Worm (Caenorhabditis elegans) whole organism, early embryonic: Measurements from ENCODE around the gene F16H6.4.

Experiments
- B0310.2 ChIP-seq: sonication (generic microtip); optimal IDR thresholded peaks from 2 replicates; lab custom pipeline; 2016; ENCODE audit warnings: mild to moderate bottlenecking, missing genetic modification characterization, missing compliant biosample characterization
- F13C5.2 ChIP-seq: sonication (generic microtip); optimal IDR thresholded peaks from 2 replicates; lab custom pipeline; 2017; ENCODE audit warnings: mild to moderate bottlenecking, missing genetic modification characterization, inconsistent platforms, missing compliant biosample characterization
- aly-1 ChIP-seq: sonication (generic microtip); optimal IDR thresholded peaks from 2 replicates; lab custom pipeline; 2016; ENCODE audit warnings: missing genetic modification characterization, missing compliant biosample characterization
- ama-1 ChIP-seq: fragments of 150-350 bp; optimal IDR thresholded peaks from 2 replicates; lab custom pipeline; 2014
- ceh-13 ChIP-seq: fragments of 200-800 bp; sonication (Bioruptor generic); optimal IDR thresholded peaks from 2 replicates; lab custom pipeline; 2018; ENCODE audit warnings: mild to moderate bottlenecking, missing genetic modification characterization, missing compliant biosample characterization
- ceh-36 ChIP-seq: sonication (generic microtip); optimal IDR thresholded peaks from 2 replicates; lab custom pipeline; 2016; ENCODE audit warnings: missing genetic modification characterization, inconsistent platforms, missing compliant biosample characterization
- ets-7 ChIP-seq: sonication (generic microtip); optimal IDR thresholded peaks from 2 replicates; lab custom pipeline; 2016; ENCODE audit warnings: missing genotype, missing genetic modification characterization, missing compliant biosample characterization
- flt-1 ChIP-seq: fragments of 200-800 bp; sonication (Bioruptor generic); IDR thresholded peaks from 2 replicates; pipeline ENCODE4 v1.3.6; 2022; ENCODE audit warnings: missing genetic modification characterization, missing compliant biosample characterization
- hmbx-1 ChIP-seq: sonication (generic microtip); optimal IDR thresholded peaks from 2 replicates; lab custom pipeline; 2016; ENCODE audit warnings: mild to moderate bottlenecking, missing genetic modification characterization, missing compliant biosample characterization
- hmg-4 ChIP-seq: fragments of 200-800 bp; sonication (Bioruptor generic); optimal IDR thresholded peaks from 2 replicates; lab custom pipeline; 2018; ENCODE audit warnings: mild to moderate bottlenecking, missing genetic modification characterization, missing compliant biosample characterization
- hnd-1 ChIP-seq: sonication (generic microtip); optimal IDR thresholded peaks from 2 replicates; lab custom pipeline; 2016; ENCODE audit warnings: missing genetic modification characterization, missing compliant biosample characterization
- pes-1 ChIP-seq: fragments of 200-800 bp; sonication (Bioruptor generic); IDR thresholded peaks from 2 replicates; pipeline ENCODE4 v1.3.6; 2022; ENCODE audit warnings: missing genetic modification reagents, missing genetic modification characterization, missing compliant biosample characterization
- scrt-1 ChIP-seq: fragments of 200-800 bp; sonication (Bioruptor generic); IDR thresholded peaks from 2 replicates; pipeline ENCODE4 v1.3.6; 2022; ENCODE audit warnings: missing genetic modification characterization, missing compliant biosample characterization
- sea-1 ChIP-seq: fragments of 200-800 bp; sonication (Bioruptor generic); conservative IDR thresholded peaks from 2 replicates; pipeline ENCODE4 v1.3.6; 2022; ENCODE audit warnings: missing genetic modification characterization, missing compliant biosample characterization
- tbx-11 ChIP-seq: fragments of 200-800 bp; sonication (Bioruptor generic); IDR thresholded peaks from 2 replicates; pipeline ENCODE4 v1.3.6; 2022; ENCODE audit warnings: missing genetic modification characterization, missing compliant biosample characterization
- tbx-37 ChIP-seq: fragments of 200-800 bp; sonication (Bioruptor generic); conservative IDR thresholded peaks from 2 replicates; pipeline ENCODE4 v1.3.6; 2022; ENCODE audit warnings: missing genetic modification reagents, missing genetic modification characterization, missing compliant biosample characterization
- tra-4 ChIP-seq: sonication (generic microtip); optimal IDR thresholded peaks from 2 replicates; lab custom pipeline; 2017; ENCODE audit warnings: missing genetic modification characterization, missing compliant biosample characterization

The F16H6.4 gene

DNA sequence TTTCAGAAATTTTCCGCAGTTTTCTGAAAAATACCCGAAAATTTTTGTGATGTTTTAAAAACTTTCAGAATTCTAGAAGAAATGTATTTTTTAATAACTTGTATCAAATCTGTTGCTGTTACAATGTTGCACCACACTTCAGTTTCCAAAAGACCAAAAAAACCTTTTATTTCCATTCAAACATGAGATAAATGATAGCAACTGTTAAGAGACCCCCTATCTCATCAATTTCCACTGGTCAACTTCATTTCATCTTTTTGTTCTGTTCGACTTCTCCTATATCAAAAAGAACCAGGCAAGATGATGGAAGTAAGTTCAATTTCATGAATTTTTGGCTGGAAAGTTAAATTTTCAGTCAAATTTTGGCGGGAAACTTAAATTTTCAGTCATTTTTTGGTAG is at the start of gene F16H6.4:
TSS of gene F16H6.4 (plus strand) at position 301 of the 400 bp plus-strand sequence.
- TF ChIP-seq sea-1 = no peak
- no peak for TF ChIP-seq pes-1 (GFP tag; lab: Robert Waterston, UW)
- no peak for TF ChIP-seq tra-4 (tag; lab: Kevin White, UChicago)

DNA sequence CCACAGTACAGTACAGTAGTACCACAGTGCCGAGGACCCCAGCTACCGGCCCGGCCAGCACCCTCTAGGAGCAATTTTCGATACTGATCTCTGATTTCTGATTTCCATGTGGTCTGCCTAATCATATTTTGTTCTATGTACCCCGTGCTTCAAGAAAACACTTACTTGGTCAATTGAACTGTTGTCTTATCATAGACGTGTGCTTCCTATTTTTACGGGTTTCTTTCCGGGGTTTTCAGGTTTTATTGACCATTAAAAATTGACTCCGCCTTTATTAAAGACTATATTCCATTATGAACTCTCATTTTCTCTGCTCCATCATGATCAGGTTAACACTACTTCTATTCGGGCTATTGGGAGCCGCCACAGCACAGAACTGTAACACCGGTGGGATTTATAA is 40.8 kb upstream of the F16H6.4 start, which contains the start of gene clec-48:
TSS of gene clec-48 (plus strand) at position 320 of the 400 bp plus-strand sequence.
- no peak for TF ChIP-seq sea-1
- no peak for TF ChIP-seq hmg-4
- no peak for TF ChIP-seq ceh-36 (tag; lab: Kevin White, UChicago)
- TF ChIP-seq tbx-11 (GFP tag; lab: Robert Waterston, UW) = no peak
- no peak for TF ChIP-seq tbx-37 (GFP tag; lab: Robert Waterston, UW)
- TF ChIP-seq B0310.2 (tag; lab: Kevin White, UChicago) = no peak
- no peak for TF ChIP-seq hnd-1 (tag; lab: Kevin White, UChicago)
- TF ChIP-seq aly-1 (tag; lab: Kevin White, UChicago) = no peak
- TF ChIP-seq flt-1 (GFP tag; lab: Robert Waterston, UW) = no peak
- no peak for TF ChIP-seq pes-1 (GFP tag; lab: Robert Waterston, UW)
- no peak for TF ChIP-seq scrt-1
- TF ChIP-seq ama-1 (lab: Kevin White, UChicago) = no peak
- TF ChIP-seq ceh-13 (GFP tag; lab: Kevin White, UChicago) = no peak
- no peak for TF ChIP-seq tra-4 (tag; lab: Kevin White, UChicago)
- no peak for TF ChIP-seq ets-7 (tag; lab: Kevin White, UChicago)

DNA sequence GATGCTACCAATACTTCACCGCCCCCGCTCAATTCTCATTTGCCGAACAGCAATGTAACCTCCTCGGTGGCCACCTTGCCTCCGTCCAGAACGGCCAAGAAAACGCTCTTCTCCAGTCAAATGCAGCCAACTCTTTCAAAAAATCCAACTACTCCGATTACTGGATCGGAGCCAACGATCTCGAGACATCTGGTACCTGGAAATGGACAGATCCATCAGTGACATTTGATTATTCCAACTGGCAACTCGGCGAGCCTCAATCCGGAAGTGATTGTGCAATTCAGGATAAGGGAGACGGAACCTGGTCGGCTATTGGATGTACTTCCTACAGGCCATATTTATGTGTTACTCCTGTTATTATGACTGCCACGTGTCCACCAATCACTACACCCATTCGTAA is 40.3 kb upstream of the F16H6.4 start:
- TF ChIP-seq scrt-1 = no peak
- TF ChIP-seq ceh-13 (GFP tag; lab: Kevin White, UChicago) = no peak
- no peak for TF ChIP-seq hnd-1 (tag; lab: Kevin White, UChicago)
- TF ChIP-seq hmbx-1 (tag; lab: Kevin White, UChicago) = no peak
- TF ChIP-seq sea-1 = no peak
- no peak for TF ChIP-seq flt-1 (GFP tag; lab: Robert Waterston, UW)
- TF ChIP-seq ama-1 (lab: Kevin White, UChicago) = no peak
- TF ChIP-seq hmg-4 = no peak
- TF ChIP-seq ets-7 (tag; lab: Kevin White, UChicago) = no peak
- no peak for TF ChIP-seq aly-1 (tag; lab: Kevin White, UChicago)
- no peak for TF ChIP-seq tra-4 (tag; lab: Kevin White, UChicago)
- TF ChIP-seq tbx-37 (GFP tag; lab: Robert Waterston, UW) = no peak
- TF ChIP-seq B0310.2 (tag; lab: Kevin White, UChicago) = no peak
- TF ChIP-seq tbx-11 (GFP tag; lab: Robert Waterston, UW) = no peak
- TF ChIP-seq F13C5.2 (tag; lab: Kevin White, UChicago) = no peak
- TF ChIP-seq pes-1 (GFP tag; lab: Robert Waterston, UW) = no peak
- TF ChIP-seq ceh-36 (tag; lab: Kevin White, UChicago) = no peak

DNA sequence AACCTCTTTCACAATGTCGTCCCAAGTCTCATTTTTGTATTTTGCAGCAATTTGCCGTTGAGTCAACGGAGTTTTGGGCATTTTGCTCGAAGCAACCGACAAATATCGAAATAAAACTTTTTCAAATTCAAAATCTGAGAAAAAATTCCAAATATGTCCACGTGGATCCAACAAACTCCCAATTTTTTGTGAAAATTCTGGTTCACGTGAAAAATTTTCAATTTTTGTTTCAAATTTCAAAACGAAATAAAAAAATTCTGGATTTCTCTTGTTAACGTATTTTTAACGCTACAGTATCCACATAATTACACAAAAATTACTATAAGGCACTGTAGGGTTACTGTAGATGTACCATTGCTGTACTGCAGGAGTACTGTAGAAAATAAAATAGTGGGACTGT is 37.3 kb upstream of the F16H6.4 start, which contains the start of gene C14A6.13:
TSS of gene C14A6.13 (minus strand) at position 101 of the 400 bp plus-strand sequence.
- TF ChIP-seq sea-1 = no peak
- TF ChIP-seq hmg-4 = no peak
- TF ChIP-seq ets-7 (tag; lab: Kevin White, UChicago) = no peak
- TF ChIP-seq ceh-13 (GFP tag; lab: Kevin White, UChicago) = no peak
- no peak for TF ChIP-seq ama-1 (lab: Kevin White, UChicago)
- TF ChIP-seq tra-4 (tag; lab: Kevin White, UChicago) = no peak
- no peak for TF ChIP-seq scrt-1
- TF ChIP-seq hmbx-1 (tag; lab: Kevin White, UChicago) = no peak
- TF ChIP-seq pes-1 (GFP tag; lab: Robert Waterston, UW) = no peak
- no peak for TF ChIP-seq aly-1 (tag; lab: Kevin White, UChicago)
- TF ChIP-seq ceh-36 (tag; lab: Kevin White, UChicago) = no peak
- no peak for TF ChIP-seq flt-1 (GFP tag; lab: Robert Waterston, UW)

DNA sequence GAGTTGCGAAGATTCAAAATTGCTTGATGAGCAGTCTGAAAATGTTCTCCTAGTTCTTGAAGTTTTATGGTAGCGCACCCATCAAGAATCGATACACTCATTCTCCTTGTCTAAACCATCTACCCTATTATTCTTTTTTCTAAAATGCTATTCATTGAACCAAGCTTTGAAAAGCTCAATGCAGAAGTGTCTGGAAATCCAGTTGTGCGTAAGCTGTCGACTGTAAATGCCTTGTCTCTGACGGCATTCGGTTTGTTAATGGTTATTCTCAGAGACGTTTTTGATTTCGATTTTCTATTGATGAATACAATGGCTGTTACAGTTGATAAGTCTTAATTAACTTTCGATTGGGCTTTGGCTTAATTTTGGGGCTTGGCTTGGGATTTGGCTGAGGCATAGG is 36.0 kb upstream of the F16H6.4 start, which contains the start of gene C14A6.12:
TSS of gene C14A6.12 (minus strand) at position 101 of the 400 bp plus-strand sequence.
- TF ChIP-seq ets-7 (tag; lab: Kevin White, UChicago) (no peak), hmg-4 (no peak), ceh-13 (GFP tag; lab: Kevin White, UChicago) (no peak), flt-1 (GFP tag; lab: Robert Waterston, UW) (no peak), ama-1 (lab: Kevin White, UChicago) (no peak), aly-1 (tag; lab: Kevin White, UChicago) (no peak), scrt-1 (no peak), B0310.2 (tag; lab: Kevin White, UChicago) (no peak), tbx-37 (GFP tag; lab: Robert Waterston, UW) (no peak), tbx-11 (GFP tag; lab: Robert Waterston, UW) (no peak), F13C5.2 (tag; lab: Kevin White, UChicago) (no peak), hnd-1 (tag; lab: Kevin White, UChicago) (no peak)

DNA sequence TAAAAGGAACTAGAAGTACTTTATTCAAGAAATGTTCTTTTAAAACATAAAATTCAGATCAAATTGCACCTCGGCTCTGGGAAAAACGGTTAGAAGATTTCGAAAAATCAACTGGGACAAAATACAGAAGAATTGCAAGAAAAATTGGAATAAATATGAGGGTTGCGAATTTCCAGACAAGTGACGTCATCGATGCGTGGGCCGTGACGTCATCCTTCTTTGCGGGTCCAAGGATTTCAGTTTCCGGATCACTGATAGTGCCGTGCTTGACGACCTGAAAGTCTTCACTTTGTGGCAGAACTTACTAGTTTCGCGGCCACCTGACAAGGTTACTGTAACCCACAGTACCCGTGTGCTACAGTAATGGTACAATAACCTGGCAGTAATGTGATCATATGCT is 35.1 kb upstream of the F16H6.4 start:
- TF ChIP-seq hmbx-1 (tag; lab: Kevin White, UChicago) (no peak), scrt-1 (no peak), aly-1 (tag; lab: Kevin White, UChicago) (no peak), tbx-11 (GFP tag; lab: Robert Waterston, UW) (no peak), flt-1 (GFP tag; lab: Robert Waterston, UW) (no peak), ets-7 (tag; lab: Kevin White, UChicago) (no peak), tbx-37 (GFP tag; lab: Robert Waterston, UW) (no peak), hmg-4 (no peak)

DNA sequence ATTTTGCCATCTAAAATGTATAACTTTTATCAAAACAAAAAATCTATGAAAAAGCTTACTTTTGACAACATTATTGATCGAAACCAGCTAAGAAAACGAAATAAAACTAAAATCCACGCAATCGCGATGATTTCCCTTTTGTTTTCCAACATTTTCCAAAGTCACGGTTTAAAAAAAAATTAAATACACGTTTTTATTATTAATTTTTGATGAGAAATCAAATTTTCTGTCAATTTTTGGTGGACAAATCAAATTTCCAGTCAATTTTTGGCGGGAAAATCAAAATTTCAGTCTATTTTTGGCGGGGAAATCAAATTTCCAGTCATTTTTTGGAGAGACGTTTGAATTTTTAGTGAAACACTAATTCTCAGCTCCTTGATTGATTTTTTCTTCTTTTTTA is 33.8 kb upstream of the F16H6.4 start, which contains the start of gene C14A6.5:
TSS of gene C14A6.5 (minus strand) at position 101 of the 400 bp plus-strand sequence.
- TF ChIP-seq hmbx-1 (tag; lab: Kevin White, UChicago) = no peak
- TF ChIP-seq pes-1 (GFP tag; lab: Robert Waterston, UW) = no peak
- TF ChIP-seq tbx-11 (GFP tag; lab: Robert Waterston, UW) = no peak
- no peak for TF ChIP-seq F13C5.2 (tag; lab: Kevin White, UChicago)
- no peak for TF ChIP-seq ceh-13 (GFP tag; lab: Kevin White, UChicago)
- TF ChIP-seq sea-1 = no peak
- TF ChIP-seq ceh-36 (tag; lab: Kevin White, UChicago) = no peak
- no peak for TF ChIP-seq tra-4 (tag; lab: Kevin White, UChicago)
- no peak for TF ChIP-seq hmg-4
- TF ChIP-seq hnd-1 (tag; lab: Kevin White, UChicago) = no peak
- TF ChIP-seq ets-7 (tag; lab: Kevin White, UChicago) = no peak
- no peak for TF ChIP-seq aly-1 (tag; lab: Kevin White, UChicago)
- TF ChIP-seq tbx-37 (GFP tag; lab: Robert Waterston, UW) = no peak
